Worm (Caenorhabditis elegans): ENCODE results near the gene K02B7.3.

K02B7.3 gene

ce11 chrII:14695201-14695600 lies at the start of gene K02B7.3:
TSS of gene K02B7.3 (minus strand) at chrII:14695301.
- TF ChIP-seq flt-1 (GFP tag; IDR thresholded peaks at IDR 0.05) = no peak

ce11 chrII:14739143-14739542 lies 44.0 kb upstream of the K02B7.3 start, which contains the start of gene npr-34:
TSS of gene npr-34 (minus strand) at chrII:14739243.
- TF ChIP-seq T22C8.4 (GFP tag; IDR thresholded peaks at IDR 0.05) (no peak), ztf-29 (GFP tag; IDR thresholded peaks at IDR 0.05) (no peak), ref-1 (GFP tag; conservative IDR thresholded peaks at IDR 0.05) (no peak), cog-1 (tag; optimal IDR thresholded peaks at IDR 0.05) (no peak)

- TF ChIP-seq med-1 (GFP tag; optimal IDR thresholded peaks at IDR 0.05; ENCODE audit: insufficient read depth) (no peak), klf-2 (GFP tag; conservative IDR thresholded peaks at IDR 0.05) (no peak), ztf-23 (GFP tag; IDR thresholded peaks at IDR 0.05) (no peak), cog-1 (tag; optimal IDR thresholded peaks at IDR 0.05) (no peak), ztf-29 (GFP tag; IDR thresholded peaks at IDR 0.05) (no peak), flt-1 (GFP tag; IDR thresholded peaks at IDR 0.05) (no peak), tab-1 (GFP tag; IDR thresholded peaks at IDR 0.05) (no peak), T22C8.4 (GFP tag; IDR thresholded peaks at IDR 0.05) (no peak)
Measured at ce11 chrII:14733424-14733823, 38.3 kb upstream of the K02B7.3 start, which contains the start of gene glna-1. TSS of gene glna-1 (minus strand) at chrII:14733524.

- TF ChIP-seq ztf-23 (GFP tag; IDR thresholded peaks at IDR 0.05) = no peak
- no peak for TF ChIP-seq flt-1 (GFP tag; IDR thresholded peaks at IDR 0.05)
- no peak for TF ChIP-seq ref-1 (GFP tag; conservative IDR thresholded peaks at IDR 0.05)
- no peak for TF ChIP-seq T22C8.4 (GFP tag; IDR thresholded peaks at IDR 0.05)
- no peak for TF ChIP-seq cog-1 (tag; optimal IDR thresholded peaks at IDR 0.05)
- TF ChIP-seq klf-2 (GFP tag; conservative IDR thresholded peaks at IDR 0.05) = no peak
- TF ChIP-seq tab-1 (GFP tag; IDR thresholded peaks at IDR 0.05) = no peak
- TF ChIP-seq med-1 (GFP tag; optimal IDR thresholded peaks at IDR 0.05; ENCODE audit: insufficient read depth) = no peak
- no peak for TF ChIP-seq ztf-29 (GFP tag; IDR thresholded peaks at IDR 0.05)
Measured at ce11 chrII:14728119-14728518, 33.0 kb upstream of the K02B7.3 start.

ce11 chrII:14706479-14706878 lies 11.4 kb upstream of the K02B7.3 start:
- no peak for TF ChIP-seq ref-1 (GFP tag; conservative IDR thresholded peaks at IDR 0.05)
- TF ChIP-seq ztf-29 (GFP tag; IDR thresholded peaks at IDR 0.05) = no peak
- TF ChIP-seq T22C8.4 (GFP tag; IDR thresholded peaks at IDR 0.05) = no peak
- TF ChIP-seq klf-2 (GFP tag; conservative IDR thresholded peaks at IDR 0.05) = no peak
- TF ChIP-seq cog-1 (tag; optimal IDR thresholded peaks at IDR 0.05) = no peak
- no peak for TF ChIP-seq ztf-23 (GFP tag; IDR thresholded peaks at IDR 0.05)
- no peak for TF ChIP-seq tab-1 (GFP tag; IDR thresholded peaks at IDR 0.05)
- no peak for TF ChIP-seq flt-1 (GFP tag; IDR thresholded peaks at IDR 0.05)
- TF ChIP-seq med-1 (GFP tag; optimal IDR thresholded peaks at IDR 0.05; ENCODE audit: insufficient read depth) = no peak

- TF ChIP-seq ztf-29 (GFP tag; IDR thresholded peaks at IDR 0.05) = no peak
- TF ChIP-seq med-1 (GFP tag; optimal IDR thresholded peaks at IDR 0.05; ENCODE audit: insufficient read depth) = no peak
- TF ChIP-seq ztf-23 (GFP tag; IDR thresholded peaks at IDR 0.05) = no peak
- no peak for TF ChIP-seq cog-1 (tag; optimal IDR thresholded peaks at IDR 0.05)
- no peak for TF ChIP-seq tab-1 (GFP tag; IDR thresholded peaks at IDR 0.05)
- TF ChIP-seq flt-1 (GFP tag; IDR thresholded peaks at IDR 0.05) = 0 out of 2 replicates have a peak, but pooled peaks have one; percentile 24
Measured at ce11 chrII:14705956-14706355, 10.9 kb upstream of the K02B7.3 start.

- TF ChIP-seq ztf-29 (GFP tag; IDR thresholded peaks at IDR 0.05) (no peak), med-1 (GFP tag; optimal IDR thresholded peaks at IDR 0.05; ENCODE audit: insufficient read depth) (no peak), ztf-23 (GFP tag; IDR thresholded peaks at IDR 0.05) (no peak), tab-1 (GFP tag; IDR thresholded peaks at IDR 0.05) (no peak), T22C8.4 (GFP tag; IDR thresholded peaks at IDR 0.05) (no peak), flt-1 (GFP tag; IDR thresholded peaks at IDR 0.05) (no peak), klf-2 (GFP tag; conservative IDR thresholded peaks at IDR 0.05) (no peak), ref-1 (GFP tag; conservative IDR thresholded peaks at IDR 0.05) (no peak)
Measured at ce11 chrII:14705215-14705614, 10.1 kb upstream of the K02B7.3 start, which contains the start of gene C09F9.2. TSS of gene C09F9.2 (plus strand) at chrII:14705515.

ce11 chrII:14704204-14704603 lies 9.1 kb upstream of the K02B7.3 start:
- TF ChIP-seq klf-2 (GFP tag; conservative IDR thresholded peaks at IDR 0.05) (no peak), ref-1 (GFP tag; conservative IDR thresholded peaks at IDR 0.05) (no peak), ztf-29 (GFP tag; IDR thresholded peaks at IDR 0.05) (no peak), ztf-23 (GFP tag; IDR thresholded peaks at IDR 0.05) (no peak), T22C8.4 (GFP tag; IDR thresholded peaks at IDR 0.05) (no peak), med-1 (GFP tag; optimal IDR thresholded peaks at IDR 0.05; ENCODE audit: insufficient read depth) (no peak), flt-1 (GFP tag; IDR thresholded peaks at IDR 0.05) (no peak)

ce11 chrII:14703232-14703926 lies 8.3 kb upstream of the K02B7.3 start:
- TF ChIP-seq klf-2 (GFP tag; conservative IDR thresholded peaks at IDR 0.05) (no peak), flt-1 (GFP tag; IDR thresholded peaks at IDR 0.05) (no peak), ref-1 (GFP tag; conservative IDR thresholded peaks at IDR 0.05) (no peak), T22C8.4 (GFP tag; IDR thresholded peaks at IDR 0.05) (no peak), ztf-29 (GFP tag; IDR thresholded peaks at IDR 0.05) (no peak), ztf-23 (GFP tag; IDR thresholded peaks at IDR 0.05) (no peak), med-1 (GFP tag; optimal IDR thresholded peaks at IDR 0.05; ENCODE audit: insufficient read depth) (no peak), tab-1 (GFP tag; IDR thresholded peaks at IDR 0.05) (no peak), cog-1 (tag; optimal IDR thresholded peaks at IDR 0.05) (no peak)

ce11 chrII:14701581-14701980 lies 6.5 kb upstream of the K02B7.3 start:
- no peak for TF ChIP-seq ztf-23 (GFP tag; IDR thresholded peaks at IDR 0.05)
- TF ChIP-seq tab-1 (GFP tag; IDR thresholded peaks at IDR 0.05) = no peak
